Worm (Caenorhabditis elegans) whole organism, early embryonic: ENCODE data around the gene oac-7.

Experiments used
- B0310.2 ChIP-seq: sonication (generic microtip); optimal IDR thresholded peaks from 2 replicates; lab custom pipeline; 2016; ENCODE audit warnings: mild to moderate bottlenecking, missing genetic modification characterization, missing compliant biosample characterization
- hmg-4 ChIP-seq: fragments of 200-800 bp; sonication (Bioruptor generic); optimal IDR thresholded peaks from 2 replicates; lab custom pipeline; 2018; ENCODE audit warnings: mild to moderate bottlenecking, missing genetic modification characterization, missing compliant biosample characterization
- pes-1 ChIP-seq: fragments of 200-800 bp; sonication (Bioruptor generic); IDR thresholded peaks from 2 replicates; pipeline ENCODE4 v1.3.6; 2022; ENCODE audit warnings: missing genetic modification reagents, missing genetic modification characterization, missing compliant biosample characterization
- scrt-1 ChIP-seq: fragments of 200-800 bp; sonication (Bioruptor generic); IDR thresholded peaks from 2 replicates; pipeline ENCODE4 v1.3.6; 2022; ENCODE audit warnings: missing genetic modification characterization, missing compliant biosample characterization
- sea-1 ChIP-seq: fragments of 200-800 bp; sonication (Bioruptor generic); conservative IDR thresholded peaks from 2 replicates; pipeline ENCODE4 v1.3.6; 2022; ENCODE audit warnings: missing genetic modification characterization, missing compliant biosample characterization
- tbx-37 ChIP-seq: fragments of 200-800 bp; sonication (Bioruptor generic); conservative IDR thresholded peaks from 2 replicates; pipeline ENCODE4 v1.3.6; 2022; ENCODE audit warnings: missing genetic modification reagents, missing genetic modification characterization, missing compliant biosample characterization
- tra-4 ChIP-seq: sonication (generic microtip); optimal IDR thresholded peaks from 2 replicates; lab custom pipeline; 2017; ENCODE audit warnings: missing genetic modification characterization, missing compliant biosample characterization

DNA sequence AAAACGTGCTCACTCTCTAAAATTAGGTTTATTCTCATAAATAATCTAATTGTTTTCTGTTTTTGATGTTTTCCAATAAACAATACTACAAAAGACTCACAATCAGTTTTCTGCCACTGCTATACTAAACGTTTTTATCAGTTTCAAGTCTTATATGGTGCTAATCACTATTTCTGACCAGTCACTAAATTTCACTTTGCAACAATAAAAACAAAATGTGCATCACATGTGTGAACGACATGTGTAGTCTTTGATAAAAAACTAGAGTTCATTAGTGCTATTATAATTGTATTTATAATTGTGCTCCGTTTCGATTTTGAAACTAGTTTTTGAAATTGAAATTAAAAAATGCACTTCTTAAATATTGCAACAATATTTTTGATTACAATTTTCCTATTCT is 31.7 kb upstream of the oac-7 start, which contains the start of gene cyp-37B1:
- TF ChIP-seq pes-1 (GFP tag; lab: Robert Waterston, UW) (no peak), tbx-37 (GFP tag; lab: Robert Waterston, UW) (no peak), tra-4 (no peak), scrt-1 (no peak), hmg-4 (GFP tag; lab: Kevin White, UChicago) (no peak), sea-1 (GFP tag; lab: Robert Waterston, UW) (no peak), B0310.2 (tag; lab: Kevin White, UChicago) (no peak)
